Fruit fly (Drosophila melanogaster): ENCODE measurements around the gene CG33995.

CG33995 gene

dm6 chr2L:5004677-5005463 is 38.2 kb upstream of the CG33995 start (continued):
- TF ChIP-seq Myb (GFP tag; optimal IDR thresholded peaks at IDR 0.05) (peak; percentile 83), chinmo (GFP tag; IDR thresholded peaks at IDR 0.05; ENCODE audit: partially characterized antibody) (no peak), sug (tag; optimal IDR thresholded peaks at IDR 0.05) (peak; percentile 92), yki (optimal IDR thresholded peaks at IDR 0.05) (no peak), CG3995 (GFP tag; optimal IDR thresholded peaks at IDR 0.05) (peak; percentile 50), pzg (GFP tag; optimal IDR thresholded peaks at IDR 0.05) (peak; percentile 28), usp (GFP tag; optimal IDR thresholded peaks at IDR 0.05) (no peak), D19B (GFP tag; optimal IDR thresholded peaks at IDR 0.05) (peak; percentile 84), TFAM (GFP tag; optimal IDR thresholded peaks at IDR 0.05) (peak; percentile 44), dimm (GFP tag; IDR thresholded peaks at IDR 0.05) (peak; percentile 90), ash1 (GFP tag; optimal IDR thresholded peaks at IDR 0.05) (peak; percentile 79), Ravus (GFP tag; IDR thresholded peaks at IDR 0.05) (peak; percentile 90), CG30020 (tag; optimal IDR thresholded peaks at IDR 0.05) (peak; percentile 61), zfh2 (GFP tag; optimal IDR thresholded peaks at IDR 0.05) (peak; percentile 95), ap (GFP tag; IDR thresholded peaks at IDR 0.05) (peak; percentile 94), jumu (GFP tag; optimal IDR thresholded peaks at IDR 0.05) (peak; percentile 96), NC2β (GFP tag; optimal IDR thresholded peaks at IDR 0.05) (peak; percentile 90), unpg (GFP tag; optimal IDR thresholded peaks at IDR 0.05) (peak; percentile 95), CG30403 (GFP tag; optimal IDR thresholded peaks at IDR 0.05) (peak; percentile 95), Hr3 (GFP tag; optimal IDR thresholded peaks at IDR 0.05) (peak; percentile 92), Doc3 (GFP tag; IDR thresholded peaks at IDR 0.05; ENCODE audit: partially characterized antibody) (no peak), eve (GFP tag; optimal IDR thresholded peaks at IDR 0.05) (no peak), CG10654 (GFP tag; optimal IDR thresholded peaks at IDR 0.05) (peak; percentile 91), CG18011 (GFP tag; optimal IDR thresholded peaks at IDR 0.05) (peak; percentile 82), CG14050 (GFP tag; IDR thresholded peaks at IDR 0.05) (peak; percentile 92), Eip74EF (GFP tag; optimal IDR thresholded peaks at IDR 0.05) (peak in 1 of 2 experiments; percentile 88), Oli (tag; optimal IDR thresholded peaks at IDR 0.05) (peak; percentile 93), CG7928 (GFP tag; optimal IDR thresholded peaks at IDR 0.05) (peak; percentile 80), sens (GFP tag) (peak; percentile 99), CG12299 (tag; optimal IDR thresholded peaks at IDR 0.05) (peak; percentile 95), emc (GFP tag; optimal IDR thresholded peaks at IDR 0.05) (peak; percentile 89), twi (tag; optimal IDR thresholded peaks at IDR 0.05) (peak; percentile 74), Nf-YB (GFP tag; optimal IDR thresholded peaks at IDR 0.05) (peak; percentile 75), sqz (GFP tag; optimal IDR thresholded peaks at IDR 0.05) (peak; percentile 81), fd96Cb (tag; optimal IDR thresholded peaks at IDR 0.05) (peak; percentile 93), CG13287 (GFP tag; IDR thresholded peaks at IDR 0.05; ENCODE audit: partially characterized antibody) (no peak), CG4404 (GFP tag; IDR thresholded peaks at IDR 0.05) (peak; percentile 93), Pdp1 (GFP tag; optimal IDR thresholded peaks at IDR 0.05) (peak; percentile 94 to 96), E2f1 (GFP tag; IDR thresholded peaks at IDR 0.05) (peak; percentile 95), crp (GFP tag; optimal IDR thresholded peaks at IDR 0.05) (peak in 1 of 2 experiments; percentile 48), Adf1 (GFP tag; IDR thresholded peaks at IDR 0.05) (peak; percentile 83), CG1647 (GFP tag; optimal IDR thresholded peaks at IDR 0.05) (peak; percentile 92), Six4 (GFP tag; optimal IDR thresholded peaks at IDR 0.05) (peak; percentile 91), Elba2 (GFP tag; optimal IDR thresholded peaks at IDR 0.05) (no peak), ind (GFP tag; optimal IDR thresholded peaks at IDR 0.05) (peak; percentile 96), gsb (GFP tag; IDR thresholded peaks at IDR 0.05) (peak; percentile 91), Dek (tag; optimal IDR thresholded peaks at IDR 0.05) (peak; percentile 96), Xrp1 (GFP tag; IDR thresholded peaks at IDR 0.05) (peak; percentile 97), hb (GFP tag; IDR thresholded peaks at IDR 0.05; ENCODE audit: partially characterized antibody) (no peak), h (optimal IDR thresholded peaks at IDR 0.05) (no peak)

Data from whole organism, embryonic.